Worm (Caenorhabditis elegans) whole organism, L4 larva: ENCODE results near the gene mltn-11.

Experiments used
- T20F7.1 ChIP-seq: fragments of 200-800 bp; sonication (Bioruptor generic); optimal IDR thresholded peaks from 2 replicates; lab custom pipeline; 2018; ENCODE audit warnings: mild to moderate bottlenecking, missing genetic modification characterization, missing compliant biosample characterization
- T26A8.4 ChIP-seq: fragments of 200-800 bp; sonication (Bioruptor generic); IDR thresholded peaks from 2 replicates; pipeline ENCODE4 v1.3.6; 2022; ENCODE audit warnings: missing genetic modification characterization, missing compliant biosample characterization
- Y5F2A.4 ChIP-seq: fragments of 200-800 bp; sonication (Bioruptor generic); optimal IDR thresholded peaks from 2 replicates; lab custom pipeline; 2018; ENCODE audit warnings: mild to moderate bottlenecking, missing genetic modification characterization, missing compliant biosample characterization
- ZK337.2 ChIP-seq: fragments of 200-800 bp; sonication (Bioruptor generic); IDR thresholded peaks from 2 replicates; pipeline ENCODE4 v1.3.6; 2022; ENCODE audit warnings: missing genetic modification reagents, missing genetic modification characterization, missing compliant biosample characterization
- attf-4 ChIP-seq: sonication (generic microtip); optimal IDR thresholded peaks from 3 replicates; lab custom pipeline; 2017; ENCODE audit warnings: missing biosample characterization, missing genetic modification characterization
- ceh-20 ChIP-seq: fragments of 200-800 bp; sonication (Bioruptor generic); IDR thresholded peaks from 2 replicates; pipeline ENCODE4 v1.3.6; 2022; ENCODE audit warnings: missing genetic modification reagents, missing genetic modification characterization, missing compliant biosample characterization
- ceh-62 ChIP-seq: sonication (generic microtip); optimal IDR thresholded peaks from 2 replicates; lab custom pipeline; 2017; ENCODE audit warnings: missing biosample characterization, missing genetic modification characterization
- ctbp-1 ChIP-seq: fragments of 200-800 bp; sonication (Bioruptor generic); IDR thresholded peaks from 2 replicates; pipeline ENCODE4 v1.3.6; 2022; ENCODE audit warnings: missing genetic modification reagents, missing genetic modification characterization, missing compliant biosample characterization
- daf-16 ChIP-seq, 3 experiments: sonication (generic microtip); optimal IDR thresholded peaks; 2 replicates each; lab custom pipeline; 2016 to 2017; ENCODE audit warnings: missing genetic modification characterization in 3 of 3, missing genetic modification reagents in 3 of 3, mild to moderate bottlenecking in 2 of 3, missing compliant biosample characterization in 2 of 3, missing biosample characterization in 1 of 3, moderate library complexity in 1 of 3
- dmd-6 ChIP-seq: fragments of 200-800 bp; sonication (Bioruptor generic); IDR thresholded peaks from 2 replicates; pipeline ENCODE4 v1.3.6; 2022; ENCODE audit warnings: missing genetic modification reagents, missing genetic modification characterization, missing compliant biosample characterization
- dpl-1 ChIP-seq: fragments of 150-350 bp; optimal IDR thresholded peaks from 2 replicates; lab custom pipeline; 2014; ENCODE audit warnings: missing biosample characterization, missing genetic modification reagents, missing genetic modification characterization
- dve-1 ChIP-seq: sonication (generic microtip); optimal IDR thresholded peaks from 2 replicates; lab custom pipeline; 2017; ENCODE audit warnings: antibody characterized with exemption, mild to moderate bottlenecking, missing genetic modification characterization, missing compliant biosample characterization; ENCODE audit not compliant: insufficient read depth
- egl-27 ChIP-seq: sonication (generic microtip); optimal IDR thresholded peaks from 3 replicates; lab custom pipeline; 2017; ENCODE audit warnings: missing biosample characterization, missing genetic modification reagents, missing genetic modification characterization
- hlh-11 ChIP-seq: fragments of 200-800 bp; sonication (Bioruptor generic); optimal IDR thresholded peaks from 2 replicates; lab custom pipeline; 2018; ENCODE audit warnings: mild to moderate bottlenecking, missing genetic modification characterization, missing compliant biosample characterization
- hlh-30 ChIP-seq: sonication (generic microtip); optimal IDR thresholded peaks from 2 replicates; lab custom pipeline; 2017; ENCODE audit warnings: antibody characterized with exemption, mild to moderate bottlenecking, missing genetic modification characterization, missing compliant biosample characterization; ENCODE audit not compliant: insufficient read depth
- hmg-1.1 ChIP-seq: fragments of 200-800 bp; sonication (Bioruptor generic); IDR thresholded peaks from 2 replicates; pipeline ENCODE4 v1.3.6; 2022; ENCODE audit warnings: missing genetic modification reagents, missing genetic modification characterization, missing compliant biosample characterization
- lin-15B ChIP-seq: fragments of 150-350 bp; sonication (generic microtip); optimal IDR thresholded peaks from 3 replicates; lab custom pipeline; 2014; ENCODE audit warnings: missing biosample characterization, missing genetic modification characterization
- lin-38 ChIP-seq: fragments of 200-800 bp; sonication (Bioruptor generic); IDR thresholded peaks from 2 replicates; pipeline ENCODE4 v1.3.6; 2022; ENCODE audit warnings: missing genetic modification reagents, missing genetic modification characterization, missing compliant biosample characterization
- lin-39 ChIP-seq: fragments of 150-350 bp; optimal IDR thresholded peaks from 2 replicates; lab custom pipeline; 2014; ENCODE audit warnings: missing biosample characterization, missing genetic modification reagents, missing genetic modification characterization
- lsy-2 ChIP-seq, 2 experiments: fragments of 150-350 bp in 1 of 2; sonication (generic microtip) in 1 of 2; optimal IDR thresholded peaks; 2 replicates each; lab custom pipeline; 2014 to 2017; ENCODE audit warnings: missing biosample characterization in 2 of 2, missing genetic modification characterization in 2 of 2
- mdl-1 ChIP-seq, 2 experiments: fragments of 150-350 bp in 1 of 2; sonication (generic microtip) in 1 of 2; optimal IDR thresholded peaks; 2 replicates each; lab custom pipeline; 2014 to 2017; ENCODE audit warnings: missing biosample characterization in 2 of 2, missing genetic modification characterization in 2 of 2
- mes-2 ChIP-seq: sonication (generic microtip); optimal IDR thresholded peaks from 2 replicates; lab custom pipeline; 2016; ENCODE audit warnings: missing genotype, mild to moderate bottlenecking, missing genetic modification characterization, missing compliant biosample characterization; ENCODE audit not compliant: poor library complexity, severe bottlenecking
- mxl-2 ChIP-seq: fragments of 200-800 bp; sonication (Bioruptor generic); conservative IDR thresholded peaks from 2 replicates; pipeline ENCODE4 v1.3.6; 2022; ENCODE audit warnings: missing genetic modification reagents, missing genetic modification characterization, missing compliant biosample characterization
- nhr-102 ChIP-seq: sonication (generic microtip); optimal IDR thresholded peaks from 2 replicates; lab custom pipeline; 2016; ENCODE audit warnings: mild to moderate bottlenecking, missing genetic modification characterization, moderate library complexity, missing compliant biosample characterization
- nhr-42 ChIP-seq: fragments of 200-800 bp; sonication (Bioruptor generic); IDR thresholded peaks from 2 replicates; pipeline ENCODE4 v1.3.6; 2022; ENCODE audit warnings: missing genetic modification characterization, missing compliant biosample characterization
- nhr-48 ChIP-seq: sonication (generic microtip); optimal IDR thresholded peaks from 2 replicates; lab custom pipeline; 2016; ENCODE audit warnings: mild to moderate bottlenecking, missing genetic modification characterization, missing compliant biosample characterization
- nhr-77 ChIP-seq: fragments of 150-350 bp; optimal IDR thresholded peaks from 2 replicates; lab custom pipeline; 2014; ENCODE audit warnings: missing biosample characterization, missing genetic modification characterization
- pha-4 ChIP-seq, 2 experiments: fragments of 150-350 bp in 1 of 2; fragments of 200-800 bp in 1 of 2; sonication (Bioruptor generic) in 1 of 2; IDR thresholded peaks in 1 of 2; optimal IDR thresholded peaks in 1 of 2; 2 replicates each; pipeline versions ENCODE4 v1.3.6 to Lab custom; 2014 to 2022; ENCODE audit warnings: missing genetic modification characterization in 2 of 2, missing genetic modification reagents in 2 of 2, missing biosample characterization in 1 of 2, missing compliant biosample characterization in 1 of 2
- php-3 ChIP-seq: fragments of 200-800 bp; sonication (Bioruptor generic); IDR thresholded peaks from 2 replicates; pipeline ENCODE4 v1.3.6; 2022; ENCODE audit warnings: missing genetic modification reagents, missing genetic modification characterization, missing compliant biosample characterization
- pqm-1 ChIP-seq: sonication (generic microtip); optimal IDR thresholded peaks from 2 replicates; lab custom pipeline; 2017; ENCODE audit warnings: missing biosample characterization, missing genetic modification characterization
- sdz-12 ChIP-seq: fragments of 200-800 bp; sonication (Bioruptor generic); optimal IDR thresholded peaks from 2 replicates; lab custom pipeline; 2018; ENCODE audit warnings: mild to moderate bottlenecking, missing genetic modification characterization, missing compliant biosample characterization
- set-16 ChIP-seq: fragments of 200-800 bp; sonication (Bioruptor generic); IDR thresholded peaks from 2 replicates; pipeline ENCODE4 v1.3.6; 2022; ENCODE audit warnings: missing genetic modification reagents, missing genetic modification characterization, missing compliant biosample characterization
- snpc-4 ChIP-seq: fragments of 150-350 bp; optimal IDR thresholded peaks from 2 replicates; lab custom pipeline; 2014; ENCODE audit warnings: missing biosample characterization, missing genetic modification characterization
- spr-1 ChIP-seq: sonication (generic microtip); optimal IDR thresholded peaks from 2 replicates; lab custom pipeline; 2016; ENCODE audit warnings: mild to moderate bottlenecking, missing genetic modification characterization, missing compliant biosample characterization
- vab-7 ChIP-seq: fragments of 200-800 bp; sonication (Bioruptor generic); IDR thresholded peaks from 2 replicates; pipeline ENCODE4 v1.3.6; 2022; ENCODE audit warnings: missing genetic modification reagents, missing genetic modification characterization, missing compliant biosample characterization
- zfp-3 ChIP-seq: fragments of 200-800 bp; sonication (Bioruptor generic); conservative IDR thresholded peaks from 2 replicates; pipeline ENCODE4 v1.3.6; 2022; ENCODE audit warnings: missing genetic modification reagents, missing genetic modification characterization, missing compliant biosample characterization
- ztf-11 ChIP-seq: fragments of 150-350 bp; optimal IDR thresholded peaks from 2 replicates; lab custom pipeline; 2014; ENCODE audit warnings: missing biosample characterization, missing genetic modification characterization

Gene mltn-11

DNA sequence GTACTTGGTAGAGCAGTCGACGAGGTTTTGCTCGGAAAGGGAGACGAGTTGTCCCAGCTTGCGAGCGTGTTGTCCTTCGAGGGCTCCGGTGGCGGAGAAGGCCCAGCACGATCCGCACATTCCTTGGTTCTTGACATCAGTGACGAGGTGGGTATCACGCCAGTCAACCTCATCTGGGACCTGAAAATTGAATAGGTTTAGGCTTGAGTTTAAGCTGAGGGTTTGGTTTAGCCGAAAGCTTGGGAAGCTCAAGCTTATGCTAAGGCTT is 42.3 kb upstream of the mltn-11 start:
- no peak for TF ChIP-seq T20F7.1 (GFP tag; lab: Kevin White, UChicago)
- TF ChIP-seq lin-15B (tag; lab: Kevin White, UChicago) = no peak
- TF ChIP-seq spr-1 (tag; lab: Kevin White, UChicago) = no peak
- TF ChIP-seq pqm-1 (tag; lab: Kevin White, UChicago) = no peak
- no peak for TF ChIP-seq lin-39 (tag; lab: Kevin White, UChicago)
- no peak for TF ChIP-seq pha-4 (GFP tag; IDR thresholded peaks at IDR 0.05; lab: Robert Waterston, UW)
- TF ChIP-seq pha-4 (tag; optimal IDR thresholded peaks at IDR 0.05; lab: Kevin White, UChicago) = no peak
- TF ChIP-seq dpl-1 (GFP tag; lab: Kevin White, UChicago) = no peak
- TF ChIP-seq mdl-1 (tag; optimal IDR thresholded peaks at IDR 0.05; lab: Kevin White, UChicago) = no peak
- TF ChIP-seq set-16 = peak; percentile 67
- TF ChIP-seq ceh-20 (GFP tag; lab: Robert Waterston, UW) = no peak; the same call in 1 of the 2 replicates
- no peak for TF ChIP-seq vab-7
- TF ChIP-seq snpc-4 = no peak
- no peak for TF ChIP-seq nhr-48 (tag; lab: Kevin White, UChicago)
- peak; percentile 21; the same call in 1 of the 2 replicates for TF ChIP-seq zfp-3
- TF ChIP-seq sdz-12 = peak; percentile 18
- no peak for TF ChIP-seq nhr-102 (tag; lab: Kevin White, UChicago)
- TF ChIP-seq hmg-1.1 (GFP tag; lab: Robert Waterston, UW) = no peak
- 0 out of 2 replicates have a peak, but pooled peaks have one; percentile 3 for TF ChIP-seq dmd-6 (GFP tag; lab: Robert Waterston, UW)
- TF ChIP-seq, all 104 proteins: peak for 4

DNA sequence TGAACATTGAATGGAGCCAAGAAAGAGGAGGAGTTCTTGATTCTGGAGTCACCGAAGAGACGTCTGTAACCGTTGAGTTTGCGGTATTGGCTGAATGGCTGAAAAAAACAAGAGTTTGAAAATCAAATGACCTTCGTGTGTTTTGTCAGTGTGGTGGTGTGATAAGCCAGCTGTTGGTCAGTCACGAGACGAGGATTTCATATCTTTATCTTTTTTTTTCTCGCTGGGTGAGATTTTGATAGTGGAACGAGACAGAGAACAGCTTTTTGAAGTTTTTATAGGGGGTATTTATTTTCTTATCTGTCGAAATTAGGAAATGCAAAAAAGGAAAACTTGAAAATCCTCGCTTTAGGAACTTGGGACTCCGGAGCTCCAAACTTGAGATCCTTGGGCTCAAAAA is 41.5 kb upstream of the mltn-11 start:
- TF ChIP-seq hlh-30 = peak; percentile 80
- no peak for TF ChIP-seq nhr-42 (GFP tag; lab: Robert Waterston, UW)
- TF ChIP-seq ctbp-1 (GFP tag; lab: Robert Waterston, UW) = no peak
- TF ChIP-seq sdz-12 = no peak
- no peak for TF ChIP-seq ceh-62 (tag; lab: Kevin White, UChicago)
- TF ChIP-seq T20F7.1 (GFP tag; lab: Kevin White, UChicago) = no peak
- peak; percentile 41; the same call in 1 of the 2 replicates for TF ChIP-seq dmd-6 (GFP tag; lab: Robert Waterston, UW)
- TF ChIP-seq dve-1 (tag; lab: Kevin White, UChicago) = peak; percentile 32
- TF ChIP-seq mes-2 (tag; lab: Kevin White, UChicago) = peak; percentile 0
- 0 out of 2 replicates have a peak, but pooled peaks have one; percentile 13 for TF ChIP-seq zfp-3
- TF ChIP-seq nhr-77 (tag; lab: Kevin White, UChicago) = peak; percentile 24
- TF ChIP-seq mdl-1 (tag; optimal IDR thresholded peaks at IDR 0.05; lab: Kevin White, UChicago) = no peak
- TF ChIP-seq T26A8.4 (GFP tag; lab: Robert Waterston, UW) = no peak
- TF ChIP-seq lsy-2 (tag; optimal IDR thresholded peaks at IDR 0.05; lab: Kevin White, UChicago) = peak in 1 of 2 experiments; percentile 11
- TF ChIP-seq php-3 (GFP tag; lab: Robert Waterston, UW) = no peak
- no peak for TF ChIP-seq egl-27
- no peak for TF ChIP-seq ztf-11 (tag; lab: Kevin White, UChicago)
- no peak for TF ChIP-seq daf-16 (GFP tag; optimal IDR thresholded peaks at IDR 0.05; lab: Kevin White, UChicago)
- peak; percentile 33 for TF ChIP-seq daf-16 (tag; optimal IDR thresholded peaks at IDR 0.05; lab: Kevin White, UChicago)
- no peak for TF ChIP-seq lin-39 (tag; lab: Kevin White, UChicago)
- TF ChIP-seq mxl-2 (GFP tag; lab: Robert Waterston, UW) = no peak
- peak; percentile 68 for TF ChIP-seq hlh-11 (tag; lab: Kevin White, UChicago)
- TF ChIP-seq lin-38 = no peak
- TF ChIP-seq Y5F2A.4 (GFP tag; lab: Kevin White, UChicago) = no peak
- no peak for TF ChIP-seq attf-4
- no peak for TF ChIP-seq ZK337.2 (GFP tag; lab: Robert Waterston, UW)
